Worm (Caenorhabditis elegans) whole organism, late embryonic: ENCODE results near the gene clu-1.

Source experiments
- C08G9.2 ChIP-seq: sonication (generic microtip); optimal IDR thresholded peaks from 2 replicates; lab custom pipeline; 2016; ENCODE audit warnings: mild to moderate bottlenecking, missing genetic modification characterization, moderate library complexity, missing compliant biosample characterization
- C38D4.7 ChIP-seq: fragments of 200-800 bp; sonication (Bioruptor generic); optimal IDR thresholded peaks from 2 replicates; lab custom pipeline; 2018; ENCODE audit warnings: mild to moderate bottlenecking, missing genetic modification characterization, moderate library complexity, missing compliant biosample characterization
- F13H6.1 ChIP-seq: sonication (generic microtip); optimal IDR thresholded peaks from 2 replicates; lab custom pipeline; 2016; ENCODE audit warnings: missing genetic modification characterization, missing compliant biosample characterization
- T23F11.4 ChIP-seq: fragments of 200-800 bp; sonication (Bioruptor generic); optimal IDR thresholded peaks from 2 replicates; lab custom pipeline; 2018; ENCODE audit warnings: mild to moderate bottlenecking, missing genetic modification characterization, missing compliant biosample characterization
- Y22D7AL.16 ChIP-seq: sonication (generic microtip); optimal IDR thresholded peaks from 2 replicates; lab custom pipeline; 2016; ENCODE audit warnings: missing genetic modification characterization, missing compliant biosample characterization
- ama-1 ChIP-seq: fragments of 150-350 bp; optimal IDR thresholded peaks from 2 replicates; lab custom pipeline; 2014
- ceh-18 ChIP-seq: sonication (generic microtip); optimal IDR thresholded peaks from 2 replicates; lab custom pipeline; 2016; ENCODE audit warnings: missing genetic modification characterization, missing compliant biosample characterization
- ceh-2 ChIP-seq: sonication (generic microtip); optimal IDR thresholded peaks from 2 replicates; lab custom pipeline; 2016; ENCODE audit warnings: missing genotype, missing genetic modification characterization, missing compliant biosample characterization
- ceh-31 ChIP-seq: sonication (generic microtip); optimal IDR thresholded peaks from 2 replicates; lab custom pipeline; 2016; ENCODE audit warnings: missing genetic modification characterization, missing compliant biosample characterization
- ceh-34 ChIP-seq: sonication (generic microtip); optimal IDR thresholded peaks from 2 replicates; lab custom pipeline; 2016; ENCODE audit warnings: mild to moderate bottlenecking, missing genetic modification characterization, missing compliant biosample characterization
- ceh-45 ChIP-seq: fragments of 200-800 bp; sonication (Bioruptor generic); IDR thresholded peaks from 2 replicates; pipeline ENCODE4 v1.3.6; 2022; ENCODE audit warnings: missing genetic modification reagents, missing genetic modification characterization, missing compliant biosample characterization
- ceh-9 ChIP-seq: sonication (generic microtip); optimal IDR thresholded peaks from 2 replicates; lab custom pipeline; 2016; ENCODE audit warnings: mild to moderate bottlenecking, missing genetic modification characterization, inconsistent platforms, missing compliant biosample characterization
- dve-1 ChIP-seq: sonication (generic microtip); optimal IDR thresholded peaks from 2 replicates; lab custom pipeline; 2017; ENCODE audit warnings: antibody characterized with exemption, mild to moderate bottlenecking, missing genetic modification characterization, missing compliant biosample characterization
- elt-2 ChIP-seq: sonication (generic microtip); optimal IDR thresholded peaks from 2 replicates; lab custom pipeline; 2016; ENCODE audit warnings: missing genetic modification reagents, missing genetic modification characterization, missing compliant biosample characterization
- elt-4 ChIP-seq: sonication (generic microtip); optimal IDR thresholded peaks from 2 replicates; lab custom pipeline; 2016; ENCODE audit warnings: missing genetic modification characterization, missing compliant biosample characterization
- fkh-10 ChIP-seq: fragments of 150-350 bp; optimal IDR thresholded peaks from 2 replicates; lab custom pipeline; 2014; ENCODE audit warnings: missing biosample characterization, missing genetic modification reagents, missing genetic modification characterization
- fkh-6 ChIP-seq: sonication (generic microtip); optimal IDR thresholded peaks from 2 replicates; lab custom pipeline; 2016; ENCODE audit warnings: missing genetic modification characterization, missing compliant biosample characterization
- hlh-30 ChIP-seq: sonication (generic microtip); optimal IDR thresholded peaks from 2 replicates; lab custom pipeline; 2017; ENCODE audit warnings: antibody characterized with exemption, missing genetic modification characterization, missing compliant biosample characterization; ENCODE audit not compliant: insufficient read depth
- mec-3 ChIP-seq: sonication (generic microtip); optimal IDR thresholded peaks from 2 replicates; lab custom pipeline; 2016; ENCODE audit warnings: borderline replicate concordance, missing genetic modification characterization, missing compliant biosample characterization
- nfya-1 ChIP-seq: sonication (generic microtip); optimal IDR thresholded peaks from 2 replicates; lab custom pipeline; 2017; ENCODE audit warnings: missing genetic modification characterization, mild to moderate bottlenecking, missing compliant biosample characterization, antibody characterized with exemption, moderate library complexity
- nhr-11 ChIP-seq: fragments of 150-350 bp; optimal IDR thresholded peaks from 2 replicates; lab custom pipeline; 2014; ENCODE audit warnings: missing biosample characterization, missing genetic modification characterization
- npax-4 ChIP-seq: sonication (generic microtip); optimal IDR thresholded peaks from 2 replicates; lab custom pipeline; 2016; ENCODE audit warnings: missing genetic modification characterization, missing compliant biosample characterization
- odd-2 ChIP-seq: sonication (generic microtip); optimal IDR thresholded peaks from 2 replicates; lab custom pipeline; 2017; ENCODE audit warnings: antibody characterized with exemption, mild to moderate bottlenecking, missing genetic modification characterization, missing compliant biosample characterization
- pat-9 ChIP-seq: fragments of 200-800 bp; sonication (Bioruptor generic); optimal IDR thresholded peaks from 2 replicates; lab custom pipeline; 2018; ENCODE audit warnings: mild to moderate bottlenecking, missing genetic modification characterization, moderate library complexity, missing compliant biosample characterization
- pax-1 ChIP-seq: fragments of 150-350 bp; optimal IDR thresholded peaks from 2 replicates; lab custom pipeline; 2014; ENCODE audit warnings: missing biosample characterization, missing genetic modification characterization
- pha-4 ChIP-seq: fragments of 150-350 bp; optimal IDR thresholded peaks from 2 replicates; lab custom pipeline; 2018; ENCODE audit warnings: missing biosample characterization, missing genetic modification reagents, missing genetic modification characterization
- pros-1 ChIP-seq: fragments of 150-350 bp; optimal IDR thresholded peaks from 2 replicates; lab custom pipeline; 2014; ENCODE audit warnings: missing biosample characterization, missing genetic modification reagents, missing genetic modification characterization
- sox-2 ChIP-seq: fragments of 200-800 bp; sonication (Bioruptor generic); IDR thresholded peaks from 2 replicates; pipeline ENCODE4 v1.3.6; 2022; ENCODE audit warnings: missing genetic modification reagents, missing genetic modification characterization, missing compliant biosample characterization
- sox-4 ChIP-seq: sonication (generic microtip); optimal IDR thresholded peaks from 2 replicates; lab custom pipeline; 2017; ENCODE audit warnings: mild to moderate bottlenecking, missing genetic modification characterization, inconsistent platforms, missing compliant biosample characterization
- unc-42 ChIP-seq: sonication (generic microtip); optimal IDR thresholded peaks from 2 replicates; lab custom pipeline; 2016; ENCODE audit warnings: missing genotype, missing genetic modification characterization, missing compliant biosample characterization
- unc-55 ChIP-seq: sonication (generic microtip); optimal IDR thresholded peaks from 2 replicates; lab custom pipeline; 2017; ENCODE audit warnings: missing biosample characterization, missing genetic modification reagents, missing genetic modification characterization
- zip-5 ChIP-seq: sonication (generic microtip); optimal IDR thresholded peaks from 2 replicates; lab custom pipeline; 2016; ENCODE audit warnings: missing genetic modification characterization, missing compliant biosample characterization
- ztf-16 ChIP-seq: sonication (generic microtip); optimal IDR thresholded peaks from 2 replicates; lab custom pipeline; 2017; ENCODE audit warnings: missing genetic modification characterization, missing compliant biosample characterization

clu-1 gene

DNA sequence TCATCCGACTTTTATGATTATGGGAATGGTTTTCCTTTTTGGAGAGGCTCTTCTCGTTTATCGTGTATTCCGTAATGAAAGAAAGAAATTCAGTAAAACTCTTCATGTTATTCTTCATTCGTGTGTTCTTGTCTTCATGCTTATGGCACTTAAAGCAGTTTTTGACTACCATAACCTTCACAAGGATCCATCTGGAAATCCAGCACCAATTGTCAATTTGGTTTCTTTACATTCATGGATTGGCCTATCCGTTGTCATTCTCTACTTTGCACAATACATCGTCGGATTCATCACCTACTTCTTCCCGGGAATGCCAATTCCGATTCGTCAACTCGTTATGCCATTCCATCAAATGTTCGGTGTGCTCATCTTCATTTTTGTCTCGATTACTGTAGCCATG lies 9.6 kb downstream of the clu-1 start:
- TF ChIP-seq fkh-10 (GFP tag; lab: Kevin White, UChicago) (no peak), ceh-9 (no peak), ama-1 (no peak), dve-1 (tag; lab: Kevin White, UChicago) (no peak), elt-2 (tag; lab: Kevin White, UChicago) (no peak), ceh-18 (tag; lab: Kevin White, UChicago) (no peak), ceh-31 (tag; lab: Kevin White, UChicago) (no peak), T23F11.4 (GFP tag; lab: Kevin White, UChicago) (no peak), pros-1 (tag; lab: Kevin White, UChicago) (no peak), mec-3 (tag; lab: Kevin White, UChicago) (no peak), nfya-1 (tag; lab: Kevin White, UChicago) (no peak), fkh-6 (tag; lab: Kevin White, UChicago) (no peak), Y22D7AL.16 (tag; lab: Kevin White, UChicago) (no peak)

- TF ChIP-seq sox-2 (GFP tag; lab: Robert Waterston, UW) (no peak), pat-9 (no peak), ztf-16 (tag; lab: Kevin White, UChicago) (no peak), ceh-45 (no peak), odd-2 (tag; lab: Kevin White, UChicago) (no peak), F13H6.1 (no peak), npax-4 (tag; lab: Kevin White, UChicago) (no peak)
Measured at ce11 chrIII:9511055-9511520, 10.2 kb downstream of the clu-1 start, which contains the start of gene F55H2.5. TSS of gene F55H2.5 (plus strand) at chrIII:9511470.

ce11 chrIII:9509764-9510370 lies 11.4 kb downstream of the clu-1 start:
- TF ChIP-seq unc-42 (tag; lab: Kevin White, UChicago) (peak; percentile 81), ceh-34 (tag; lab: Kevin White, UChicago) (peak; percentile 11), nhr-11 (tag; lab: Kevin White, UChicago) (no peak)

DNA sequence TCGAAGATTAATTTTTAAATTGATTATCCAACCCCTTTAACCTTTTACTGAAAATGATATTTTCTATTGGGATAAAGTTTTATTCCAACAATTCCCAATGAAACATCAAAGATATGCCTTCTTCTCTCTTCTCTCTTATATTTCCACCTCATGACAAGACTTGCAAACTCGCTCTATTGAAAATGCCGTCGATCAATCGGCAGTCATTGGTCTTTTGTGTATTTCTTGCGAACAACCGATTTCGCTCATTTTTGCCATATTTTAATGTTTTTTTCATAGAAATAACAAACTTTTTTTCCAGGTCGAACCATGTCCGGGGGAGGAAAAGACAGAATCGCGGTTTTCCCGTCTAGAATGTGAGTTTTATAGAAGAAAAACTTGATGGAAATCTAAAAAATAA lies 13.5 kb downstream of the clu-1 start, which contains the start of gene vha-14:
TSS of gene vha-14 (plus strand) at position 302 of the 400 bp plus-strand sequence.
- TF ChIP-seq fkh-10 (GFP tag; lab: Kevin White, UChicago) (no peak), hlh-30 (tag; lab: Kevin White, UChicago) (peak; percentile 79), nfya-1 (tag; lab: Kevin White, UChicago) (peak; percentile 40)

ce11 chrIII:9504347-9504746 lies 16.9 kb downstream of the clu-1 start:
- TF ChIP-seq ceh-34 (tag; lab: Kevin White, UChicago) (no peak), ceh-2 (tag; lab: Kevin White, UChicago) (no peak), ztf-16 (tag; lab: Kevin White, UChicago) (no peak)

- TF ChIP-seq pha-4 (tag; lab: Kevin White, UChicago) = no peak
- TF ChIP-seq zip-5 (tag; lab: Kevin White, UChicago) = no peak
- no peak for TF ChIP-seq C08G9.2 (tag; lab: Kevin White, UChicago)
- no peak for TF ChIP-seq unc-42 (tag; lab: Kevin White, UChicago)
- TF ChIP-seq pax-1 = no peak
- TF ChIP-seq fkh-10 (GFP tag; lab: Kevin White, UChicago) = no peak
- TF ChIP-seq F13H6.1 = no peak
- no peak for TF ChIP-seq elt-4 (tag; lab: Kevin White, UChicago)
- no peak for TF ChIP-seq unc-55
- TF ChIP-seq sox-4 = no peak
- no peak for TF ChIP-seq C38D4.7 (GFP tag; lab: Kevin White, UChicago)
Measured at ce11 chrIII:9502155-9502714, 19.0 kb downstream of the clu-1 start.
